Fruit fly (Drosophila melanogaster) whole organism, wandering third instar larva: Measurements from ENCODE around the gene CG7376.

Experiments used
- Abd-B ChIP-seq: fragments of >200 bp; optimal IDR thresholded peaks from 2 replicates; lab custom pipeline; 2017; ENCODE audit warnings: missing biosample characterization, missing genetic modification characterization
- CG32264 ChIP-seq: fragments of 200-800 bp; sonication (Bioruptor generic); optimal IDR thresholded peaks from 2 replicates; lab custom pipeline; 2016; ENCODE audit warnings: missing biosample characterization, missing genetic modification characterization
- CG9705 ChIP-seq: fragments of 200-800 bp; sonication (Bioruptor generic); optimal IDR thresholded peaks from 2 replicates; lab custom pipeline; 2018; ENCODE audit warnings: missing biosample characterization, mild to moderate bottlenecking, missing genetic modification characterization
- Dfd ChIP-seq: fragments of >200 bp; optimal IDR thresholded peaks from 2 replicates; lab custom pipeline; 2017; ENCODE audit warnings: missing biosample characterization, missing genetic modification characterization
- Dif ChIP-seq: fragments of 200-275, 200-300 bp; sonication (Bioruptor generic); optimal IDR thresholded peaks from 2 replicates; lab custom pipeline; 2018; ENCODE audit warnings: missing biosample characterization, missing genetic modification characterization; ENCODE audit not compliant: partially characterized antibody
- GATAd ChIP-seq: sonication (Bioruptor generic); optimal IDR thresholded peaks from 2 replicates; lab custom pipeline; 2016; ENCODE audit warnings: missing biosample characterization, missing genetic modification characterization
- HLH106 ChIP-seq: fragments of 200-800 bp; optimal IDR thresholded peaks from 3 replicates; lab custom pipeline; 2019; ENCODE audit warnings: missing biosample characterization, mild to moderate bottlenecking, missing genetic modification characterization, moderate library complexity
- Hnf4 ChIP-seq: fragments of 200-800 bp; sonication (Bioruptor generic); optimal IDR thresholded peaks from 2 replicates; lab custom pipeline; 2016; ENCODE audit warnings: missing biosample characterization, mild to moderate bottlenecking, missing genetic modification characterization
- Hr78 ChIP-seq: fragments of >200 bp; optimal IDR thresholded peaks from 2 replicates; lab custom pipeline; 2017; ENCODE audit warnings: missing biosample characterization, missing genetic modification characterization
- Hr83 ChIP-seq: fragments of 200-300 bp; sonication (Bioruptor generic); optimal IDR thresholded peaks from 2 replicates; lab custom pipeline; 2016; ENCODE audit warnings: missing biosample characterization, mild to moderate bottlenecking, missing genetic modification characterization, moderate library complexity; ENCODE audit not compliant: poor library complexity, severe bottlenecking
- Myc ChIP-seq: fragments of >200 bp; optimal IDR thresholded peaks from 2 replicates; lab custom pipeline; 2017
- N ChIP-seq: fragments of >200 bp; optimal IDR thresholded peaks from 2 replicates; lab custom pipeline; 2018; ENCODE audit warnings: missing biosample characterization, missing external identifiers, missing genetic modification characterization
- OdsH ChIP-seq: fragments of 200-800 bp; sonication (Bioruptor generic); optimal IDR thresholded peaks from 2 replicates; lab custom pipeline; 2016; ENCODE audit warnings: missing biosample characterization, mild to moderate bottlenecking, missing genetic modification characterization
- Rel ChIP-seq, 2 experiments: fragments of 200-800 bp; sonication (Bioruptor generic) in 1 of 2; optimal IDR thresholded peaks; 2 replicates in 1 of 2; 3 replicates in 1 of 2; lab custom pipeline; 2016 to 2019; ENCODE audit warnings: mild to moderate bottlenecking in 2 of 2, missing biosample characterization in 2 of 2, missing genetic modification characterization in 2 of 2, moderate library complexity in 1 of 2
- Sp1 ChIP-seq: fragments of 200-800 bp; sonication (Bioruptor generic); optimal IDR thresholded peaks from 3 replicates; lab custom pipeline; 2019; ENCODE audit warnings: missing biosample characterization, mild to moderate bottlenecking, missing genetic modification characterization, moderate library complexity
- Vsx2 ChIP-seq: fragments of 200-300, 225-300 bp; sonication (Bioruptor generic); optimal IDR thresholded peaks from 2 replicates; lab custom pipeline; 2018; ENCODE audit warnings: missing biosample characterization, missing genetic modification characterization; ENCODE audit not compliant: partially characterized antibody
- br ChIP-seq: fragments of 200-800 bp; sonication (Bioruptor generic); optimal IDR thresholded peaks from 2 replicates; lab custom pipeline; 2016; ENCODE audit warnings: missing biosample characterization, missing genetic modification characterization
- dl ChIP-seq, 2 experiments: fragments of 175-275, 200-275 bp in 1 of 2; fragments of 200-275 bp in 1 of 2; sonication (Bioruptor generic); optimal IDR thresholded peaks; lab custom pipeline; 2018; ENCODE audit warnings: mild to moderate bottlenecking in 2 of 2, missing biosample characterization in 2 of 2, missing genetic modification characterization in 2 of 2, moderate library complexity in 2 of 2; ENCODE audit not compliant: partially characterized antibody in 2 of 2, insufficient read depth in 1 of 2
- dmrt93B ChIP-seq: fragments of 200-800 bp; sonication (Bioruptor generic); optimal IDR thresholded peaks from 2 replicates; lab custom pipeline; 2018; ENCODE audit warnings: missing biosample characterization, mild to moderate bottlenecking, missing genetic modification characterization
- dsf ChIP-seq: sonication (Bioruptor generic); optimal IDR thresholded peaks from 2 replicates; lab custom pipeline; 2016; ENCODE audit warnings: missing biosample characterization, missing genetic modification characterization, borderline replicate concordance
- ey ChIP-seq: fragments of 200-800 bp; sonication (Bioruptor generic); optimal IDR thresholded peaks from 2 replicates; lab custom pipeline; 2016; ENCODE audit warnings: missing biosample characterization, missing genetic modification characterization
- fru ChIP-seq: fragments of 200-800 bp; sonication (Bioruptor generic); optimal IDR thresholded peaks from 3 replicates; lab custom pipeline; 2016; ENCODE audit warnings: missing biosample characterization, mild to moderate bottlenecking, missing genetic modification characterization
- h ChIP-seq: fragments of 200-800 bp; sonication (Bioruptor generic); optimal IDR thresholded peaks from 3 replicates; lab custom pipeline; 2016; ENCODE audit warnings: missing biosample characterization, mild to moderate bottlenecking, missing genetic modification characterization
- jim ChIP-seq: fragments of 175-275, 200-325 bp; sonication (Bioruptor generic); optimal IDR thresholded peaks from 2 replicates; lab custom pipeline; 2016; ENCODE audit warnings: missing biosample characterization, mild to moderate bottlenecking, missing genetic modification characterization
- pan ChIP-seq: fragments of >200 bp; optimal IDR thresholded peaks from 2 replicates; lab custom pipeline; 2017
- rgr ChIP-seq: fragments of 200-800 bp; sonication (Bioruptor generic); optimal IDR thresholded peaks from 3 replicates; lab custom pipeline; 2016; ENCODE audit warnings: missing biosample characterization, mild to moderate bottlenecking, missing genetic modification characterization
- sage ChIP-seq: fragments of 200-800 bp; sonication (Bioruptor generic); optimal IDR thresholded peaks from 2 replicates; lab custom pipeline; 2016; ENCODE audit warnings: missing biosample characterization, mild to moderate bottlenecking, missing genetic modification characterization
- sv ChIP-seq: fragments of 200-800 bp; sonication (Bioruptor generic); optimal IDR thresholded peaks from 3 replicates; lab custom pipeline; 2016; ENCODE audit warnings: missing biosample characterization, missing genetic modification characterization
- tai ChIP-seq: sonication (Bioruptor generic); optimal IDR thresholded peaks from 2 replicates; lab custom pipeline; 2016; ENCODE audit warnings: missing biosample characterization, missing genetic modification characterization

CG7376 gene

dm6 chr3L:6173826-6174255 is at the start of gene CG7376, which contains the start of gene fmt:
Gene CG7376, plus strand, starts transcription at chr3L:6174248.
Gene fmt, minus strand, starts transcription at chr3L:6173880.
- TF ChIP-seq br (GFP tag; lab: Kevin White, UChicago), result no peak
- TF ChIP-seq OdsH (GFP tag; lab: Kevin White, UChicago), result peak; percentile 37
- no peak for TF ChIP-seq HLH106 (tag; lab: Kevin White, UChicago)
- TF ChIP-seq Myc (lab: Kevin White, UChicago), result no peak
- no peak for TF ChIP-seq GATAd (GFP tag; lab: Kevin White, UChicago)
- peak; percentile 6 for TF ChIP-seq sv (GFP tag; lab: Kevin White, UChicago)
- no peak for TF ChIP-seq Hnf4 (GFP tag; lab: Kevin White, UChicago)

dm6 chr3L:6124616-6125408 is 49.2 kb upstream of the CG7376 start:
- TF ChIP-seq CG32264, result no peak
- no peak for TF ChIP-seq jim
- no peak for TF ChIP-seq dsf (GFP tag; lab: Kevin White, UChicago)
- TF ChIP-seq Hnf4 (GFP tag; lab: Kevin White, UChicago), result no peak
- TF ChIP-seq HLH106 (tag; lab: Kevin White, UChicago), result peak; percentile 50
- no peak for TF ChIP-seq br (GFP tag; lab: Kevin White, UChicago)
- TF ChIP-seq Myc (lab: Kevin White, UChicago), result peak; percentile 86
- TF ChIP-seq CG9705 (GFP tag; lab: Kevin White, UChicago), result peak; percentile 32
- peak; percentile 4 for TF ChIP-seq sv (GFP tag; lab: Kevin White, UChicago)
- TF ChIP-seq Sp1 (GFP tag; lab: Kevin White, UChicago), result no peak
- no peak for TF ChIP-seq ey (GFP tag; lab: Kevin White, UChicago)
- TF ChIP-seq N (GFP tag; lab: Kevin White, UChicago), result no peak
- TF ChIP-seq Vsx2 (GFP tag; lab: Kevin White, UChicago), result no peak
- TF ChIP-seq fru, result peak; percentile 20
- TF ChIP-seq sage (GFP tag; lab: Kevin White, UChicago), result no peak
- TF ChIP-seq dmrt93B (GFP tag; lab: Kevin White, UChicago), result peak; percentile 17
- peak; percentile 33 for TF ChIP-seq rgr (GFP tag; lab: Kevin White, UChicago)
- TF ChIP-seq GATAd (GFP tag; lab: Kevin White, UChicago), result no peak
- TF ChIP-seq Hr78 (GFP tag; lab: Kevin White, UChicago), result no peak
- TF ChIP-seq Dfd (GFP tag; lab: Kevin White, UChicago), result no peak
- TF ChIP-seq pan (lab: Kevin White, UChicago), result no peak
- no peak for TF ChIP-seq Rel (GFP tag; optimal IDR thresholded peaks at IDR 0.05; lab: Kevin White, UChicago)
- no peak for TF ChIP-seq Rel (tag; optimal IDR thresholded peaks at IDR 0.05; lab: Kevin White, UChicago)
- no peak for TF ChIP-seq Hr83 (GFP tag; lab: Kevin White, UChicago)
- no peak for TF ChIP-seq h (GFP tag; lab: Kevin White, UChicago)
- TF ChIP-seq dl (GFP tag; optimal IDR thresholded peaks at IDR 0.05; lab: Kevin White, UChicago; ENCODE audit: insufficient read depth in 1 of 2, partially characterized antibody in 2 of 2), result no peak

DNA sequence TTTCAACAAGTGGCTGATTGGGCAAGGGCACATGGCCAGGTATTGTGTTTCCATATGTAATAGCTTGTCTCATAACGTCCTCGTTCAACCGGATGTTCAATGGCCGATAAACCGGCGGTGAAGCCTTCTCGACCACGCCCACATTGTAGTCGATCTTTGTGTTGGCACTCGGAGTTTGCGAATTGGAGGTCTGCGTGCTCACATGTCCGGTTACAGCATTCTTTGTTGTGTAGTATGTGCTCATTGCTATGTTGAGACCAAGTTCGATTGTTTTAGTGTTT is 48.7 kb upstream of the CG7376 start:
- TF ChIP-seq Hnf4 (GFP tag; lab: Kevin White, UChicago), result no peak
- no peak for TF ChIP-seq tai
- TF ChIP-seq Dfd (GFP tag; lab: Kevin White, UChicago), result no peak
- no peak for TF ChIP-seq dl (GFP tag; optimal IDR thresholded peaks at IDR 0.05; lab: Kevin White, UChicago; ENCODE audit: insufficient read depth in 1 of 2, partially characterized antibody in 2 of 2)

DNA sequence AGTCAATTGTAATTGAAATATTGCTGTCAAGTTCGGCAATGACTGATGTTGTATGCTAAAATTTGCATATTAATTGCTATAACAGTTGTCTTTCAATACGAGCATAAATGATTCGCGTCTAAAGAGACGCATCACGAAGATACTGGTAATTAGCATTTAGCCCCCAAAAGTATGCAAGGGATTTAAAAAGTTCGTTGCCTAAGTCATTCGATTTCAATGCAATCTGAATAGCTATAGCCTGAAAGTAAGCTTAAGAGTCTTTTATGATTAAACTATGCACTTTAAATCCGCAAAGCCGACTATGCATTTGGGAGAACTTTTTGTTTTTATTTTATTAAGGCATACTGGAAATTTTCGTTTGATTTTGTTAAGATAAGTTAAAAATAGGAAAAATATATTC is 44.5 kb upstream of the CG7376 start:
- TF ChIP-seq fru (no peak), N (GFP tag; lab: Kevin White, UChicago) (no peak), Myc (lab: Kevin White, UChicago) (peak; percentile 74), Vsx2 (GFP tag; lab: Kevin White, UChicago) (peak; percentile 76)

DNA sequence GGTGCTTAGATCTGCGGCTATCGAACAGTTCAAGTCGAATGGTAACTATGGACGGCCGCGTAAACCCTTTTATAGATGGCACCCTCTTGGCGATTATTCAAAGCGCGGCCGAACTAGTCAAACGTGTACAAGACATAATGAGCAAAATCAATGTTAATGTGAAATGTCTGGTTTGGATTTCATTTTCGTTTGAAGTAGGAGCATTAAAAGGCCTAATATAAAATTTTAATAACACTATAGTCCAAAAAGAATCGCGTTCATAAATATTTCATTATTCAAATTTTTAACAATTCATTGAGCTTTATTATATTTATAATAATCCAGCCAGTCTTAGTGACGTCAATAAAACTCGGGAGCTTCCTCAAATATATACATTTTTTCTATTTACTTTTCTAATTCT is 43.1 kb upstream of the CG7376 start, which contains the start of gene Lcp65Ag3:
TSS of gene Lcp65Ag3 (minus strand) at position 46 of the 400 bp plus-strand sequence.
- no peak for TF ChIP-seq sage (GFP tag; lab: Kevin White, UChicago)
- no peak for TF ChIP-seq br (GFP tag; lab: Kevin White, UChicago)
- no peak for TF ChIP-seq dmrt93B (GFP tag; lab: Kevin White, UChicago)
- TF ChIP-seq Dfd (GFP tag; lab: Kevin White, UChicago), result no peak
- TF ChIP-seq Abd-B (GFP tag; lab: Kevin White, UChicago), result no peak
- no peak for TF ChIP-seq fru
- TF ChIP-seq HLH106 (tag; lab: Kevin White, UChicago), result no peak
- TF ChIP-seq Dif (GFP tag; lab: Kevin White, UChicago), result no peak
- TF ChIP-seq OdsH (GFP tag; lab: Kevin White, UChicago), result no peak
- TF ChIP-seq, all 38 proteins: peak for 0
